Worm (Caenorhabditis elegans) whole organism, midembryonic: Measurements from ENCODE around the gene ugt-48.

ENCODE experiments used
- T22C8.4 ChIP-seq: fragments of 200-800 bp; sonication (Bioruptor generic); IDR thresholded peaks from 2 replicates; pipeline ENCODE4 v1.3.6; 2022; ENCODE audit warnings: missing genetic modification characterization, missing compliant biosample characterization
- klf-2 ChIP-seq: fragments of 200-800 bp; sonication (Bioruptor generic); conservative IDR thresholded peaks from 2 replicates; pipeline ENCODE4 v1.3.6; 2022; ENCODE audit warnings: missing genetic modification reagents, missing genetic modification characterization, missing compliant biosample characterization
- tab-1 ChIP-seq: fragments of 200-800 bp; sonication (Bioruptor generic); IDR thresholded peaks from 2 replicates; pipeline ENCODE4 v1.3.6; 2022; ENCODE audit warnings: missing genetic modification characterization, missing compliant biosample characterization
- ztf-23 ChIP-seq: fragments of 200-800 bp; sonication (Bioruptor generic); IDR thresholded peaks from 2 replicates; pipeline ENCODE4 v1.3.6; 2022; ENCODE audit warnings: missing genetic modification reagents, missing genetic modification characterization, missing compliant biosample characterization

DNA sequence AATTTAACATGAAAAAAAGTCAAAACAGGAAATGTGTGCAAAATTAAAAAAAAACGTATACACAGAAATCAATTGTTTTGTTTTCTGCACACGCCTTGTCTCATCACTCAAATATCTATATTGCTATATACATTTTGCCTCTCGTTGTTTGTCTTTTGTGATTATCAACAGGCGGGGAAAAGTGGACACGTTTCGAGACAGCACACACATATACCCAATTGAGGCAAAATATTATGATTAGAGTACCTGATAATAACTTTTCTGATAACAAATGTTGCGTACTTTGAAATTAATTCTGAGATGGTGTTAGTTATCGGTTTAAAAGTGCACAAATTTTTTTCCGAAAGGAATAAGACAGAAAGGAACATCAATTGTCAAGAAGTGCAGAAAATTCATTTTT, 12.0 kb upstream of the ugt-48 start:
- no peak for TF ChIP-seq klf-2
- TF ChIP-seq ztf-23 (GFP tag; lab: Robert Waterston, UW): no peak
- TF ChIP-seq tab-1: no peak
- TF ChIP-seq T22C8.4 (GFP tag; lab: Robert Waterston, UW): no peak
